Fruit fly (Drosophila melanogaster) whole organism, prepupa: ENCODE measurements around the gene Rel.

Experiments
- Blimp-1 ChIP-seq: fragments of 200-800 bp; sonication (Bioruptor generic); optimal IDR thresholded peaks from 3 replicates; lab custom pipeline; 2017; ENCODE audit warnings: missing biosample characterization, missing genetic modification characterization, mild to moderate bottlenecking, moderate library complexity, missing genetic modification reagents
- CG10631 ChIP-seq: fragments of 200-800 bp; sonication (Bioruptor generic); optimal IDR thresholded peaks from 2 replicates; lab custom pipeline; 2016; ENCODE audit warnings: missing biosample characterization, missing genetic modification characterization
- CG10669 ChIP-seq: fragments of 200-800 bp; sonication (Bioruptor generic); optimal IDR thresholded peaks from 3 replicates; lab custom pipeline; 2018; ENCODE audit warnings: missing biosample characterization, mild to moderate bottlenecking, missing genetic modification characterization, moderate library complexity
- CG11294 ChIP-seq: fragments of 200-800 bp; sonication (Bioruptor generic); IDR thresholded peaks from 2 replicates; pipeline ENCODE4 v1.3.6; 2022; ENCODE audit warnings: missing biosample characterization, missing genetic modification characterization
- CG11762 ChIP-seq: fragments of 200-800 bp; sonication (Bioruptor generic); optimal IDR thresholded peaks from 3 replicates; lab custom pipeline; 2016; ENCODE audit warnings: missing biosample characterization, missing genetic modification characterization; ENCODE audit not compliant: insufficient read depth
- CG11902 ChIP-seq: fragments of 200-800 bp; sonication (Bioruptor generic); optimal IDR thresholded peaks from 3 replicates; lab custom pipeline; 2016; ENCODE audit warnings: missing biosample characterization, missing genetic modification characterization
- CG15336 ChIP-seq: fragments of 200-800 bp; sonication (Bioruptor generic); IDR thresholded peaks from 2 replicates; pipeline ENCODE4 v1.3.6; 2022; ENCODE audit warnings: missing biosample characterization, missing genetic modification characterization
- CG16779 ChIP-seq: fragments of 200-800 bp; sonication (Bioruptor generic); optimal IDR thresholded peaks from 3 replicates; lab custom pipeline; 2017; ENCODE audit warnings: missing biosample characterization, mild to moderate bottlenecking, missing genetic modification characterization
- CG3032 ChIP-seq: fragments of 200-800 bp; optimal IDR thresholded peaks from 2 replicates; lab custom pipeline; 2019; ENCODE audit warnings: missing biosample characterization, mild to moderate bottlenecking, missing genetic modification characterization, moderate library complexity
- CG31627 ChIP-seq: fragments of 200-800 bp; sonication (Bioruptor generic); optimal IDR thresholded peaks from 3 replicates; lab custom pipeline; 2016; ENCODE audit warnings: missing biosample characterization, missing genetic modification characterization
- CG32006 ChIP-seq: fragments of 200-800 bp; sonication (Bioruptor generic); optimal IDR thresholded peaks from 3 replicates; lab custom pipeline; 2017; ENCODE audit warnings: missing biosample characterization, mild to moderate bottlenecking, missing genetic modification characterization
- CG6163 ChIP-seq: fragments of 200-800 bp; sonication (Bioruptor generic); IDR thresholded peaks from 3 replicates; pipeline ENCODE4 v1.3.6; 2022; ENCODE audit warnings: missing biosample characterization, missing genetic modification characterization
- CG6276 ChIP-seq: fragments of 200-800 bp; sonication (Bioruptor generic); optimal IDR thresholded peaks from 2 replicates; lab custom pipeline; 2017; ENCODE audit warnings: missing biosample characterization, mild to moderate bottlenecking, missing genetic modification characterization
- CG6808 ChIP-seq: fragments of 200-800 bp; sonication (Bioruptor generic); optimal IDR thresholded peaks from 3 replicates; lab custom pipeline; 2017; ENCODE audit warnings: missing biosample characterization, missing genetic modification characterization, mild to moderate bottlenecking, moderate library complexity, missing genetic modification reagents
- CG6854 ChIP-seq: fragments of 200-800 bp; sonication (Bioruptor generic); optimal IDR thresholded peaks from 2 replicates; lab custom pipeline; 2017; ENCODE audit warnings: missing biosample characterization, mild to moderate bottlenecking, missing genetic modification characterization
- CG7368 ChIP-seq: fragments of 200-800 bp; sonication (Bioruptor generic); optimal IDR thresholded peaks from 3 replicates; lab custom pipeline; 2016; ENCODE audit warnings: missing biosample characterization, missing genetic modification characterization
- CG8119 ChIP-seq: fragments of 200-800 bp; sonication (Bioruptor generic); IDR thresholded peaks from 3 replicates; pipeline ENCODE4 v1.3.6; 2022; ENCODE audit warnings: missing biosample characterization, missing genetic modification characterization
- CG8319 ChIP-seq: fragments of 200-800 bp; sonication (Bioruptor generic); optimal IDR thresholded peaks from 3 replicates; lab custom pipeline; 2016; ENCODE audit warnings: missing biosample characterization, missing genetic modification characterization
- CG8632 ChIP-seq: fragments of 200-800 bp; sonication (Bioruptor generic); optimal IDR thresholded peaks from 3 replicates; lab custom pipeline; 2016; ENCODE audit warnings: missing biosample characterization, missing genetic modification characterization
- CG9139 ChIP-seq: fragments of 200-800 bp; sonication (Bioruptor generic); optimal IDR thresholded peaks from 3 replicates; lab custom pipeline; 2017; ENCODE audit warnings: missing biosample characterization, mild to moderate bottlenecking, missing genetic modification characterization
- Eip75B ChIP-seq: fragments of 200-800 bp; sonication (Bioruptor generic); optimal IDR thresholded peaks from 3 replicates; lab custom pipeline; 2016; ENCODE audit warnings: missing biosample characterization, missing genetic modification characterization
- Eip78C ChIP-seq: fragments of 200-800 bp; sonication (Bioruptor generic); peaks from one replicate; lab custom pipeline; 2016; ENCODE audit warnings: missing biosample characterization, missing genetic modification characterization
- Ets21C ChIP-seq: fragments of 200-800 bp; sonication (Bioruptor generic); optimal IDR thresholded peaks from 3 replicates; lab custom pipeline; 2016; ENCODE audit warnings: missing biosample characterization, missing genetic modification characterization
- Ets96B ChIP-seq: fragments of 200-800 bp; optimal IDR thresholded peaks from 2 replicates; lab custom pipeline; 2019; ENCODE audit warnings: missing biosample characterization, mild to moderate bottlenecking, missing genetic modification characterization, moderate library complexity
- Gug ChIP-seq: fragments of 200-800 bp; sonication (Bioruptor generic); IDR thresholded peaks from 2 replicates; pipeline ENCODE4 v1.3.6; 2022; ENCODE audit warnings: missing biosample characterization, missing genetic modification characterization
- Hr39 ChIP-seq: fragments of 200-800 bp; sonication (Bioruptor generic); optimal IDR thresholded peaks from 2 replicates; lab custom pipeline; 2016; ENCODE audit warnings: missing biosample characterization, missing genetic modification characterization
- Hr4 ChIP-seq: fragments of 200-800 bp; sonication (Bioruptor generic); optimal IDR thresholded peaks from 3 replicates; lab custom pipeline; 2016; ENCODE audit warnings: missing biosample characterization, missing genetic modification characterization
- OdsH ChIP-seq: fragments of 200-800 bp; sonication (Bioruptor generic); optimal IDR thresholded peaks from 3 replicates; lab custom pipeline; 2016; ENCODE audit warnings: missing biosample characterization, missing genetic modification characterization
- cyc ChIP-seq: fragments of 200-800 bp; sonication (Bioruptor generic); optimal IDR thresholded peaks from 3 replicates; lab custom pipeline; 2016; ENCODE audit warnings: missing biosample characterization, missing genetic modification characterization
- dac ChIP-seq: fragments of 200-800 bp; sonication (Bioruptor generic); optimal IDR thresholded peaks from 2 replicates; lab custom pipeline; 2017; ENCODE audit warnings: missing biosample characterization, mild to moderate bottlenecking, missing genetic modification characterization
- eg ChIP-seq: fragments of 200-800 bp; sonication (Bioruptor generic); IDR thresholded peaks from 3 replicates; pipeline ENCODE4 v1.3.6; 2022; ENCODE audit warnings: missing biosample characterization, missing genetic modification characterization
- fd59A ChIP-seq: fragments of 200-800 bp; sonication (Bioruptor generic); optimal IDR thresholded peaks from 2 replicates; lab custom pipeline; 2017; ENCODE audit warnings: missing biosample characterization, mild to moderate bottlenecking, missing genetic modification characterization, missing genetic modification reagents
- fd85E ChIP-seq: fragments of 200-800 bp; sonication (Bioruptor generic); optimal IDR thresholded peaks from 3 replicates; lab custom pipeline; 2016; ENCODE audit warnings: missing biosample characterization, missing genetic modification characterization
- fkh ChIP-seq: fragments of 200-800 bp; sonication (Bioruptor generic); optimal IDR thresholded peaks from 3 replicates; lab custom pipeline; 2017; ENCODE audit warnings: missing biosample characterization, mild to moderate bottlenecking, missing genetic modification characterization, moderate library complexity
- net ChIP-seq: fragments of 200-800 bp; sonication (Bioruptor generic); optimal IDR thresholded peaks from 3 replicates; lab custom pipeline; 2016; ENCODE audit warnings: missing biosample characterization, missing genetic modification characterization
- pdm3 ChIP-seq: fragments of 200-800 bp; sonication (Bioruptor generic); optimal IDR thresholded peaks from 3 replicates; lab custom pipeline; 2016; ENCODE audit warnings: missing biosample characterization, missing genetic modification characterization
- salr ChIP-seq, 2 experiments: fragments of 200-800 bp; sonication (Bioruptor generic); optimal IDR thresholded peaks; 3 replicates each; lab custom pipeline; 2016 to 2018; ENCODE audit warnings: missing biosample characterization in 2 of 2, missing genetic modification characterization in 2 of 2, mild to moderate bottlenecking in 1 of 2
- spab ChIP-seq: fragments of 200-800 bp; sonication (Bioruptor generic); optimal IDR thresholded peaks from 2 replicates; lab custom pipeline; 2017; ENCODE audit warnings: missing biosample characterization, mild to moderate bottlenecking, missing genetic modification characterization, missing genetic modification reagents
- topi ChIP-seq: fragments of 200-800 bp; sonication (Bioruptor generic); optimal IDR thresholded peaks from 3 replicates; lab custom pipeline; 2016; ENCODE audit warnings: missing biosample characterization, missing genetic modification characterization
- vri ChIP-seq: fragments of 200-800 bp; sonication (Bioruptor generic); optimal IDR thresholded peaks from 3 replicates; lab custom pipeline; 2016; ENCODE audit warnings: missing biosample characterization, mild to moderate bottlenecking, missing genetic modification characterization

Gene Rel

dm6 chr3R:9019689-9020138 is 28.1 kb downstream of the Rel start, which contains the start of gene tgo:
tgo (minus strand) TSS chr3R:9020022.
- no peak for TF ChIP-seq vri
- no peak for TF ChIP-seq Ets21C
- TF ChIP-seq CG6854, result peak; percentile 40
- peak; percentile 9 for TF ChIP-seq CG3032 (tag; lab: Kevin White, UChicago)
- no peak for TF ChIP-seq CG8632 (GFP tag; lab: Kevin White, UChicago)
- no peak for TF ChIP-seq CG32006
- no peak for TF ChIP-seq Hr4 (GFP tag; lab: Kevin White, UChicago)
- TF ChIP-seq topi (GFP tag; lab: Kevin White, UChicago), result no peak
- TF ChIP-seq dac (GFP tag; lab: Kevin White, UChicago), result no peak
- TF ChIP-seq Hr39 (GFP tag; lab: Kevin White, UChicago), result no peak
- peak; percentile 87 for TF ChIP-seq fkh (GFP tag; lab: Kevin White, UChicago)
- no peak for TF ChIP-seq CG10669 (GFP tag; lab: Kevin White, UChicago)
- TF ChIP-seq OdsH, result no peak
- no peak for TF ChIP-seq CG6163
- TF ChIP-seq net (GFP tag; lab: Kevin White, UChicago), result no peak
- no peak for TF ChIP-seq CG16779 (tag; lab: Kevin White, UChicago)
- TF ChIP-seq fd85E, result no peak
- no peak for TF ChIP-seq CG6276
- no peak for TF ChIP-seq CG31627 (GFP tag; lab: Kevin White, UChicago)
- no peak for TF ChIP-seq CG7368 (GFP tag; lab: Kevin White, UChicago)
- TF ChIP-seq Eip75B (GFP tag; lab: Kevin White, UChicago), result no peak

- no peak for TF ChIP-seq CG6163
- no peak for TF ChIP-seq CG15336 (GFP tag; lab: Robert Waterston, UW)
- no peak for TF ChIP-seq CG11294 (GFP tag; lab: Robert Waterston, UW)
- no peak for TF ChIP-seq CG8119
- TF ChIP-seq CG11762 (GFP tag; lab: Kevin White, UChicago), result no peak
- TF ChIP-seq CG32006, result no peak
- no peak for TF ChIP-seq vri
- no peak for TF ChIP-seq Ets96B (tag; lab: Kevin White, UChicago)
- TF ChIP-seq fd59A, result no peak
- no peak for TF ChIP-seq Eip78C (GFP tag; lab: Kevin White, UChicago)
- no peak for TF ChIP-seq Blimp-1 (GFP tag; lab: Kevin White, UChicago)
- no peak for TF ChIP-seq cyc (GFP tag; lab: Kevin White, UChicago)
- no peak for TF ChIP-seq CG10669 (GFP tag; lab: Kevin White, UChicago)
- no peak for TF ChIP-seq spab
- no peak for TF ChIP-seq salr (GFP tag; optimal IDR thresholded peaks at IDR 0.05; lab: Kevin White, UChicago)
- TF ChIP-seq Gug (GFP tag; lab: Robert Waterston, UW), result no peak
- no peak for TF ChIP-seq Ets21C
- no peak for TF ChIP-seq CG10631 (GFP tag; lab: Kevin White, UChicago)
- TF ChIP-seq pdm3 (GFP tag; lab: Kevin White, UChicago), result no peak
- no peak for TF ChIP-seq CG8319 (GFP tag; lab: Kevin White, UChicago)
Observed at dm6 chr3R:9016869-9017268, 30.9 kb downstream of the Rel start.

- TF ChIP-seq Eip75B (GFP tag; lab: Kevin White, UChicago) (no peak), eg (GFP tag; lab: Robert Waterston, UW) (no peak), Blimp-1 (GFP tag; lab: Kevin White, UChicago) (no peak), CG9139 (no peak), CG11902 (GFP tag; lab: Kevin White, UChicago) (no peak), CG15336 (GFP tag; lab: Robert Waterston, UW) (no peak), Ets21C (no peak), fd59A (no peak), net (GFP tag; lab: Kevin White, UChicago) (no peak), cyc (GFP tag; lab: Kevin White, UChicago) (no peak), CG8319 (GFP tag; lab: Kevin White, UChicago) (no peak), Ets96B (tag; lab: Kevin White, UChicago) (no peak), Hr39 (GFP tag; lab: Kevin White, UChicago) (no peak), CG6808 (GFP tag; lab: Kevin White, UChicago) (no peak), Eip78C (GFP tag; lab: Kevin White, UChicago) (peak; percentile 14), fkh (GFP tag; lab: Kevin White, UChicago) (peak; percentile 61), Gug (GFP tag; lab: Robert Waterston, UW) (no peak)
Observed at dm6 chr3R:9014859-9015466, 32.8 kb downstream of the Rel start, which contains the start of the genes Kcmf1, Sf3b5 and CG11986. Kcmf1 (minus strand) TSS chr3R:9014909. Sf3b5 (minus strand) TSS chr3R:9015341. CG11986 (plus strand) TSS chr3R:9015446.
